Worm (Caenorhabditis elegans) whole organism, early embryonic: ENCODE results near the gene ZK328.6.

Experiments
- aly-1 ChIP-seq: sonication (generic microtip); optimal IDR thresholded peaks from 2 replicates; lab custom pipeline; 2016; ENCODE audit warnings: missing genetic modification characterization, missing compliant biosample characterization
- ama-1 ChIP-seq: fragments of 150-350 bp; optimal IDR thresholded peaks from 2 replicates; lab custom pipeline; 2014
- ceh-13 ChIP-seq: fragments of 200-800 bp; sonication (Bioruptor generic); optimal IDR thresholded peaks from 2 replicates; lab custom pipeline; 2018; ENCODE audit warnings: mild to moderate bottlenecking, missing genetic modification characterization, missing compliant biosample characterization
- ets-7 ChIP-seq: sonication (generic microtip); optimal IDR thresholded peaks from 2 replicates; lab custom pipeline; 2016; ENCODE audit warnings: missing genotype, missing genetic modification characterization, missing compliant biosample characterization
- hmbx-1 ChIP-seq: sonication (generic microtip); optimal IDR thresholded peaks from 2 replicates; lab custom pipeline; 2016; ENCODE audit warnings: mild to moderate bottlenecking, missing genetic modification characterization, missing compliant biosample characterization
- tbx-37 ChIP-seq: fragments of 200-800 bp; sonication (Bioruptor generic); conservative IDR thresholded peaks from 2 replicates; pipeline ENCODE4 v1.3.6; 2022; ENCODE audit warnings: missing genetic modification reagents, missing genetic modification characterization, missing compliant biosample characterization

ce11 chrIII:5990090-5990489 is 40.3 kb downstream of the ZK328.6 start:
- no peak for TF ChIP-seq ets-7 (tag; lab: Kevin White, UChicago)
- TF ChIP-seq tbx-37, result no peak
- no peak for TF ChIP-seq hmbx-1 (tag; lab: Kevin White, UChicago)
- TF ChIP-seq aly-1 (tag; lab: Kevin White, UChicago), result no peak
- TF ChIP-seq ama-1 (lab: Kevin White, UChicago), result no peak
- TF ChIP-seq ceh-13 (GFP tag; lab: Kevin White, UChicago), result no peak
